Worm (Caenorhabditis elegans) whole organism, young adult: ENCODE results near the gene ZK512.7.
A peak's percentile ranks its signal among the peaks of the same experiment; 100 is the strongest.

ENCODE experiments used
- B0019.2 ChIP-seq: fragments of 200-800 bp; sonication (Bioruptor generic); conservative IDR thresholded peaks from 2 replicates; pipeline ENCODE4 v1.3.6; 2022; ENCODE audit warnings: missing genetic modification reagents, missing genetic modification characterization, missing compliant biosample characterization
- B0261.1 ChIP-seq: sonication (generic microtip); optimal IDR thresholded peaks from 2 replicates; lab custom pipeline; 2016; ENCODE audit warnings: mild to moderate bottlenecking, missing genetic modification characterization, moderate library complexity, missing compliant biosample characterization
- C06A6.2 ChIP-seq: fragments of 200-800 bp; sonication (Bioruptor generic); conservative IDR thresholded peaks from 2 replicates; pipeline ENCODE4 v1.3.6; 2022; ENCODE audit warnings: missing genetic modification characterization, missing compliant biosample characterization
- D2030.7 ChIP-seq: fragments of 200-800 bp; sonication (Bioruptor generic); IDR thresholded peaks from 2 replicates; pipeline ENCODE4 v1.3.6; 2022; ENCODE audit warnings: missing genetic modification reagents, missing genetic modification characterization, missing compliant biosample characterization
- F23B12.7 ChIP-seq: sonication (generic microtip); optimal IDR thresholded peaks from 2 replicates; lab custom pipeline; 2017; ENCODE audit warnings: missing genetic modification characterization, mild to moderate bottlenecking, missing compliant biosample characterization, antibody characterized with exemption, moderate library complexity; ENCODE audit not compliant: insufficient read depth
- F33H1.4 ChIP-seq: fragments of 200-800 bp; sonication (Bioruptor generic); IDR thresholded peaks from 2 replicates; pipeline ENCODE4 v1.3.6; 2022; ENCODE audit warnings: missing genetic modification reagents, missing genetic modification characterization, missing compliant biosample characterization
- F39B2.1 ChIP-seq: fragments of 200-800 bp; sonication (Bioruptor generic); IDR thresholded peaks from 2 replicates; pipeline ENCODE4 v1.3.6; 2022; ENCODE audit warnings: missing genetic modification reagents, missing genetic modification characterization, missing compliant biosample characterization
- F49E8.2 ChIP-seq: sonication (generic microtip); optimal IDR thresholded peaks from 3 replicates; lab custom pipeline; 2017; ENCODE audit warnings: missing genetic modification characterization, mild to moderate bottlenecking, missing compliant biosample characterization, antibody characterized with exemption, moderate library complexity; ENCODE audit not compliant: insufficient read depth
- K11D2.4 ChIP-seq: fragments of 200-800 bp; sonication (Bioruptor generic); IDR thresholded peaks from 2 replicates; pipeline ENCODE4 v1.3.6; 2022; ENCODE audit warnings: missing genetic modification reagents, missing genetic modification characterization, missing compliant biosample characterization
- ZK185.1 ChIP-seq: sonication (generic microtip); optimal IDR thresholded peaks from 2 replicates; lab custom pipeline; 2016; ENCODE audit warnings: mild to moderate bottlenecking, missing genetic modification characterization, missing compliant biosample characterization; ENCODE audit not compliant: poor library complexity, severe bottlenecking
- akir-1 ChIP-seq: fragments of 200-800 bp; sonication (Bioruptor generic); optimal IDR thresholded peaks from 2 replicates; lab custom pipeline; 2018; ENCODE audit warnings: mild to moderate bottlenecking, missing genetic modification characterization, moderate library complexity, missing compliant biosample characterization
- athp-1 ChIP-seq: sonication (generic microtip); optimal IDR thresholded peaks from 2 replicates; lab custom pipeline; 2017; ENCODE audit warnings: mild to moderate bottlenecking, missing genetic modification characterization, missing compliant biosample characterization
- attf-5 ChIP-seq: fragments of 200-800 bp; sonication (Bioruptor generic); optimal IDR thresholded peaks from 2 replicates; lab custom pipeline; 2018; ENCODE audit warnings: mild to moderate bottlenecking, missing genetic modification characterization, missing compliant biosample characterization
- cebp-2 ChIP-seq: fragments of 200-800 bp; sonication (Bioruptor generic); IDR thresholded peaks from 2 replicates; pipeline ENCODE4 v1.3.6; 2022; ENCODE audit warnings: missing genetic modification characterization, missing compliant biosample characterization
- ceh-100 ChIP-seq: fragments of 200-800 bp; sonication (Bioruptor generic); IDR thresholded peaks from 2 replicates; pipeline ENCODE4 v1.3.6; 2022; ENCODE audit warnings: missing genetic modification reagents, missing genetic modification characterization, missing compliant biosample characterization
- ceh-27 ChIP-seq: fragments of 200-800 bp; sonication (Bioruptor generic); optimal IDR thresholded peaks from 2 replicates; lab custom pipeline; 2018; ENCODE audit warnings: mild to moderate bottlenecking, missing genetic modification characterization, moderate library complexity, missing compliant biosample characterization
- chd-7 ChIP-seq: sonication (generic microtip); optimal IDR thresholded peaks from 2 replicates; lab custom pipeline; 2016; ENCODE audit warnings: mild to moderate bottlenecking, missing genetic modification characterization, moderate library complexity, missing compliant biosample characterization
- dox-1 ChIP-seq: fragments of 200-800 bp; sonication (Bioruptor generic); IDR thresholded peaks from 2 replicates; pipeline ENCODE4 v1.3.6; 2022; ENCODE audit warnings: missing genetic modification reagents, missing genetic modification characterization, missing compliant biosample characterization
- dpff-1 ChIP-seq: sonication (generic microtip); optimal IDR thresholded peaks from 2 replicates; lab custom pipeline; 2017; ENCODE audit warnings: mild to moderate bottlenecking, missing genetic modification characterization, missing compliant biosample characterization
- efl-1 ChIP-seq: fragments of 150-350 bp; optimal IDR thresholded peaks from 2 replicates; lab custom pipeline; 2014; ENCODE audit warnings: missing biosample characterization, missing genetic modification reagents, missing genetic modification characterization
- ekl-4 ChIP-seq: fragments of 200-800 bp; sonication (Bioruptor generic); IDR thresholded peaks from 2 replicates; pipeline ENCODE4 v1.3.6; 2022; ENCODE audit warnings: missing genetic modification reagents, missing genetic modification characterization, missing compliant biosample characterization
- hlh-12 ChIP-seq: sonication (generic microtip); optimal IDR thresholded peaks from 2 replicates; lab custom pipeline; 2016; ENCODE audit warnings: missing genetic modification characterization, missing compliant biosample characterization
- hmg-1.2 ChIP-seq: fragments of 200-800 bp; sonication (Bioruptor generic); IDR thresholded peaks from 2 replicates; pipeline ENCODE4 v1.3.6; 2022; ENCODE audit warnings: missing genetic modification reagents, missing genetic modification characterization, missing compliant biosample characterization
- lin-35 ChIP-seq, 3 experiments: fragments of 150-350 bp in 2 of 3; sonication (generic microtip) in 1 of 3; optimal IDR thresholded peaks; 2 replicates each; lab custom pipeline; 2014 to 2018; ENCODE audit warnings: missing biosample characterization in 3 of 3, missing genetic modification characterization in 3 of 3, missing genetic modification reagents in 3 of 3
- lin-54 ChIP-seq: fragments of 200-800 bp; sonication (Bioruptor generic); optimal IDR thresholded peaks from 2 replicates; lab custom pipeline; 2018; ENCODE audit warnings: mild to moderate bottlenecking, missing genetic modification characterization, missing compliant biosample characterization
- lir-1 ChIP-seq: fragments of 200-800 bp; sonication (Bioruptor generic); conservative IDR thresholded peaks from 2 replicates; pipeline ENCODE4 v1.3.6; 2022; ENCODE audit warnings: missing genetic modification reagents, missing genetic modification characterization, missing compliant biosample characterization
- madf-3 ChIP-seq: fragments of 200-800 bp; sonication (Bioruptor generic); IDR thresholded peaks from 2 replicates; pipeline ENCODE4 v1.3.6; 2022; ENCODE audit warnings: missing genetic modification reagents, missing genetic modification characterization, missing compliant biosample characterization
- madf-8 ChIP-seq: fragments of 200-800 bp; sonication (Bioruptor generic); conservative IDR thresholded peaks from 2 replicates; pipeline ENCODE4 v1.3.6; 2022; ENCODE audit warnings: missing genetic modification reagents, missing genetic modification characterization, missing compliant biosample characterization
- mxl-1 ChIP-seq: sonication (generic microtip); optimal IDR thresholded peaks from 2 replicates; lab custom pipeline; 2016; ENCODE audit warnings: missing genetic modification characterization, missing compliant biosample characterization
- nhr-120 ChIP-seq: fragments of 200-800 bp; sonication (Bioruptor generic); IDR thresholded peaks from 2 replicates; pipeline ENCODE4 v1.3.6; 2022; ENCODE audit warnings: missing genetic modification characterization, missing compliant biosample characterization
- nhr-80 ChIP-seq: sonication (generic microtip); optimal IDR thresholded peaks from 2 replicates; lab custom pipeline; 2016; ENCODE audit warnings: missing genetic modification characterization, missing compliant biosample characterization
- tlf-1 ChIP-seq: fragments of 200-800 bp; sonication (Bioruptor generic); optimal IDR thresholded peaks from 2 replicates; lab custom pipeline; 2018; ENCODE audit warnings: mild to moderate bottlenecking, missing genetic modification characterization, missing compliant biosample characterization
- unc-130 ChIP-seq: sonication (generic microtip); optimal IDR thresholded peaks from 2 replicates; lab custom pipeline; 2016; ENCODE audit warnings: missing genetic modification reagents, missing genetic modification characterization, missing compliant biosample characterization
- ztf-25 ChIP-seq: fragments of 200-800 bp; sonication (Bioruptor generic); IDR thresholded peaks from 2 replicates; pipeline ENCODE4 v1.3.6; 2022; ENCODE audit warnings: missing genetic modification reagents, missing genetic modification characterization, missing compliant biosample characterization
- ztf-26 ChIP-seq: sonication (generic microtip); optimal IDR thresholded peaks from 2 replicates; lab custom pipeline; 2017; ENCODE audit warnings: missing genetic modification characterization, missing compliant biosample characterization
- ztf-6 ChIP-seq: fragments of 200-800 bp; sonication (Bioruptor generic); IDR thresholded peaks from 2 replicates; pipeline ENCODE4 v1.3.6; 2022; ENCODE audit warnings: missing genetic modification reagents, missing genetic modification characterization, missing compliant biosample characterization

The ZK512.7 gene

DNA sequence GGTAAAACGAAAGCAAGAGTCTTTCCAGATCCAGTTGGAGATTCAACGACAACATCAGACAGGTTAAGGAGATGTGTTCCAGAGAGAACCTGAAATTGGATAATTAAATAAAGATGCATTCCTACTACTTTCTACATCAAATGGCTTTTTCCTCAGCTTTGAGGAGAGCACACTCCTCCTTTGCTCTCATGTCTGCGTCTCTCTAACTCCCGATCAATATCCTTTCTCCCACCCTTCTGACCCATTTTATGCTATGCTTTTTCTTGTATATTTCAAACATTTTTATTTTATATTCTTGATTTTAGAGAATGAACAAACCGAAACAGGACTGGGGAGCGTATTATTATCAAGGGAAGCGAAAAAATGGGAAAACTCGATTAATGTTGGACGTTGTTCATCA is 5.4 kb upstream of the ZK512.7 start, which contains the start of gene ZK512.11 (continued):
- TF ChIP-seq F33H1.4 (GFP tag; lab: Robert Waterston, UW), result no peak
- TF ChIP-seq dpff-1 (tag; lab: Kevin White, UChicago), result no peak
- no peak for TF ChIP-seq athp-1 (tag; lab: Kevin White, UChicago)
- TF ChIP-seq, all 124 proteins: peak for 0

DNA sequence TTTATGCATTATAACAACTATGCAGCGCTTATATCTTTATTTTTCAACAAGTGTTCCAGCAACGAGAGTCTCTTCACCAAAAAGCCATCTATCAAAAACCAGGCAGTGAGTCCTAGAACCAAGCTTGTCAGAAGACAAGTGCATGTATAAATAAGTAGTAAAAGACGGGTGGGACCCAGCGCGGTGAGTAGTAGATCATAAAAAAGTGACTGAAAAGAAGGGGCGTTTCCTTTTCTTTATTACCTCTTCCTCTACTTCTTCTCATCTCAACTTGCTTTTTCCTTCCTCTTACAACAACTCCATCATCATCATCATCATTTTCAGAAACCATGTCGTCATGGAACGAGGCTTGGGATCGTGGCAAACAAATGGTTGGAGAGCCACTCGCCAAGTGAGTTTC is 1.9 kb downstream of the ZK512.7 start, which contains the start of gene eat-4:
Gene eat-4, plus strand, starts transcription at position 301 of the 400 bp plus-strand sequence.
- no peak for TF ChIP-seq B0261.1 (tag; lab: Kevin White, UChicago)
- no peak for TF ChIP-seq K11D2.4 (GFP tag; lab: Robert Waterston, UW)
- TF ChIP-seq ztf-25 (GFP tag; lab: Robert Waterston, UW), result no peak
- no peak for TF ChIP-seq tlf-1 (GFP tag; lab: Kevin White, UChicago)
- TF ChIP-seq C06A6.2 (GFP tag; lab: Robert Waterston, UW), result no peak
- no peak for TF ChIP-seq F39B2.1 (GFP tag; lab: Robert Waterston, UW)
- TF ChIP-seq ztf-26, result no peak
- TF ChIP-seq nhr-120 (GFP tag; lab: Robert Waterston, UW), result no peak
- TF ChIP-seq akir-1, result no peak
- TF ChIP-seq chd-7 (tag; lab: Kevin White, UChicago), result no peak
- no peak for TF ChIP-seq madf-3 (GFP tag; lab: Robert Waterston, UW)
- TF ChIP-seq efl-1, result no peak
- no peak for TF ChIP-seq mxl-1
- no peak for TF ChIP-seq B0019.2 (GFP tag; lab: Robert Waterston, UW)
- TF ChIP-seq ceh-100 (GFP tag; lab: Robert Waterston, UW), result no peak
- TF ChIP-seq F23B12.7, result no peak
- no peak for TF ChIP-seq lin-35 (GFP tag; optimal IDR thresholded peaks at IDR 0.05; lab: Kevin White, UChicago)
- TF ChIP-seq ZK185.1 (tag; lab: Kevin White, UChicago), result no peak
- no peak for TF ChIP-seq hmg-1.2 (GFP tag; lab: Robert Waterston, UW)

- TF ChIP-seq dox-1 (GFP tag; lab: Robert Waterston, UW), result no peak
- TF ChIP-seq ceh-27 (GFP tag; lab: Kevin White, UChicago), result no peak
- no peak for TF ChIP-seq mxl-1
These were observed 7.9 kb downstream of the ZK512.7 start, which contains the start of gene ZK512.10 for ce11 chrIII:9130588-9130987. Gene ZK512.10, plus strand, starts transcription at chrIII:9130888.

DNA sequence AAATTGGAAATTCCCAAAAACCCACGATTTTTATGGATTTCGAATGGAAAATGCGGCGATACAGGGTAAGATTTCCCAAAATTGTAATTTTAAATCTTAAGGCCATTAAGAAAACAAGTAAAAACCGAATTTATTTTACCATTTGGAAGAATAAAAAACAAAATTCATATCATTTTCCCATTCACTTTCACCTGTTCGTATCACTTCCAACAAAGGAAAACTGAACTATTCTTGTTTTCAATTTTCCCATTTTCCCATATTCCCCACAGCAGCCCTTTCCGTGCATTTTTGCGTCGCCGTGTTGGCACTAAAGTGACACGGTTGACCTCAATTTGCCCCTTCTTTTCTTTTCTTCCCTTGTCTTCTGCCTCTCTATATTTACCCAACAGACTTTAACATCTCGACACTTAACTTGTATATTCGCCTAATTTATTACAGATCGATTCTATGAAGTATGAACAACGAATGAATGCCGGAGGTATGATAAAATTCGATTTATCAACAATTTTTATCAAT is 12.7 kb downstream of the ZK512.7 start, which contains the start of gene sec-16A.1:
Gene sec-16A.1, plus strand, starts transcription at position 51 of the 516 bp plus-strand sequence.
- TF ChIP-seq attf-5 (GFP tag; lab: Kevin White, UChicago), result peak; percentile 34
- TF ChIP-seq lir-1, result no peak
- TF ChIP-seq hmg-1.2 (GFP tag; lab: Robert Waterston, UW), result peak; percentile 24; the same call in 1 of the 2 replicates
- no peak for TF ChIP-seq F49E8.2
- TF ChIP-seq nhr-80 (tag; lab: Kevin White, UChicago), result no peak
- TF ChIP-seq lin-54 (GFP tag; lab: Kevin White, UChicago), result no peak
- TF ChIP-seq ztf-6 (GFP tag; lab: Robert Waterston, UW), result no peak
- no peak for TF ChIP-seq hlh-12 (tag; lab: Kevin White, UChicago)
- TF ChIP-seq F39B2.1 (GFP tag; lab: Robert Waterston, UW), result no peak
- no peak for TF ChIP-seq unc-130
- no peak for TF ChIP-seq cebp-2
- no peak for TF ChIP-seq madf-8 (GFP tag; lab: Robert Waterston, UW)
- TF ChIP-seq D2030.7, result no peak
- no peak for TF ChIP-seq ekl-4
